Worm (Caenorhabditis elegans): ENCODE data around the gene T09A5.4.

ce11 chrII:7801255-7801654, 44.7 kb upstream of the T09A5.4 start:
- TF ChIP-seq akir-1 (GFP tag; optimal IDR thresholded peaks at IDR 0.05): no peak
- no peak for TF ChIP-seq ztf-26 (tag; optimal IDR thresholded peaks at IDR 0.05)
- TF ChIP-seq F37B4.10 (GFP tag; IDR thresholded peaks at IDR 0.05): no peak
- TF ChIP-seq ceh-79 (tag; optimal IDR thresholded peaks at IDR 0.05): no peak
- no peak for TF ChIP-seq pha-4 (tag; optimal IDR thresholded peaks at IDR 0.05)
- no peak for TF ChIP-seq F57A8.1 (GFP tag; optimal IDR thresholded peaks at IDR 0.05)
- no peak for TF ChIP-seq hmg-1.2 (GFP tag; IDR thresholded peaks at IDR 0.05)
- TF ChIP-seq Y95B8A.8 (GFP tag; IDR thresholded peaks at IDR 0.05): no peak
- no peak for TF ChIP-seq madf-3 (GFP tag; IDR thresholded peaks at IDR 0.05)
- no peak for TF ChIP-seq B0035.1 (tag; optimal IDR thresholded peaks at IDR 0.05)
- TF ChIP-seq aptf-2 (GFP tag; conservative IDR thresholded peaks at IDR 0.05): no peak
- TF ChIP-seq sea-2 (GFP tag; IDR thresholded peaks at IDR 0.05): no peak
- TF ChIP-seq B0336.3 (GFP tag; IDR thresholded peaks at IDR 0.05): no peak
- TF ChIP-seq hlh-26 (GFP tag; conservative IDR thresholded peaks at IDR 0.05): no peak

Data from whole organism, young adult.